Fruit fly (Drosophila melanogaster): Measurements from ENCODE around the gene Ca-alpha1T.

Gene Ca-alpha1T

DNA sequence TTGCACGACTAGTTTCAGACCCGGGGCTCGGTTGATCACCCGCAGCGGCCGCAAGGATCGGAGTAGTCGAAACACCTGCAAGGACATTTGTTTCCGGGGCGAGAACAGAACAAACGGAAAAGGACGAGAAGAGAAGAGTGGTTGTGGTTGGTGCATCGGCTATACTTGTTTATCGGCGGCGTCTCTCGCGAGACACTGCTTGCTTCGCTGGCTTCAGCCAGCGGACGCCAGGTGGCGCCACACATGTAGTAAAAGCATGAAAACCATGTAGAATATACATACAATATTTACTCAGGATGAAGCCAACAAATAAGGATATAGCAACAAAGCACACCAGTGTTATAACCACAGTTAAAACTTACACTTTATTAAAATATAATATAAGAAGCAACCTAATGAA is 82.4 kb downstream of the Ca-alpha1T start (continued):
- no peak for TF ChIP-seq abd-A (tag; optimal IDR thresholded peaks at IDR 0.05)
- no peak for TF ChIP-seq gro (GFP tag; optimal IDR thresholded peaks at IDR 0.05)
- TF ChIP-seq CG34422 (GFP tag; IDR thresholded peaks at IDR 0.05) = peak; percentile 72; the same call in 2 of the 3 replicates
- no peak for TF ChIP-seq Tbp (GFP tag; optimal IDR thresholded peaks at IDR 0.05)
- TF ChIP-seq CG18476 (GFP tag; optimal IDR thresholded peaks at IDR 0.05) = no peak
- no peak for TF ChIP-seq gfzf (GFP tag; optimal IDR thresholded peaks at IDR 0.05)
- peak in 1 of 2 experiments; percentile 58 for TF ChIP-seq chif (GFP tag; optimal IDR thresholded peaks at IDR 0.05)
- TF ChIP-seq CG5245 (GFP tag; optimal IDR thresholded peaks at IDR 0.05) = peak; percentile 29
- TF ChIP-seq CG3065 (GFP tag; optimal IDR thresholded peaks at IDR 0.05) = no peak
- TF ChIP-seq sisA (GFP tag; IDR thresholded peaks at IDR 0.05) = no peak
- peak; percentile 25 for TF ChIP-seq repo (GFP tag; optimal IDR thresholded peaks at IDR 0.05)
- TF ChIP-seq en (GFP tag; optimal IDR thresholded peaks at IDR 0.05) = no peak
- TF ChIP-seq CG12155 (GFP tag; optimal IDR thresholded peaks at IDR 0.05) = peak; percentile 24
- TF ChIP-seq CG30020 (tag; optimal IDR thresholded peaks at IDR 0.05) = no peak
- TF ChIP-seq fd64A (GFP tag; optimal IDR thresholded peaks at IDR 0.05) = no peak
- TF ChIP-seq dimm (GFP tag; IDR thresholded peaks at IDR 0.05) = no peak
- no peak for TF ChIP-seq Hr78 (GFP tag; optimal IDR thresholded peaks at IDR 0.05)
- TF ChIP-seq tna (GFP tag; IDR thresholded peaks at IDR 0.05; ENCODE audit: partially characterized antibody) = no peak
- TF ChIP-seq salm (tag; optimal IDR thresholded peaks at IDR 0.05) = no peak
- TF ChIP-seq CG14710 (tag; optimal IDR thresholded peaks at IDR 0.05) = peak; percentile 20
- no peak for TF ChIP-seq dati (GFP tag; IDR thresholded peaks at IDR 0.05)
- TF ChIP-seq amos (GFP tag; IDR thresholded peaks at IDR 0.05; ENCODE audit: partially characterized antibody) = peak; percentile 50
- no peak for TF ChIP-seq wek (GFP tag; optimal IDR thresholded peaks at IDR 0.05)
- TF ChIP-seq CG12769 (tag; optimal IDR thresholded peaks at IDR 0.05) = no peak
- TF ChIP-seq gem (tag; optimal IDR thresholded peaks at IDR 0.05) = peak; percentile 33
- peak; percentile 34 for TF ChIP-seq CG18619 (GFP tag; optimal IDR thresholded peaks at IDR 0.05)
- peak; percentile 57 for TF ChIP-seq CG3847 (GFP tag; IDR thresholded peaks at IDR 0.05)
- no peak for TF ChIP-seq CG17359 (tag; optimal IDR thresholded peaks at IDR 0.05)
- TF ChIP-seq CG1792 (GFP tag; optimal IDR thresholded peaks at IDR 0.05) = no peak
- no peak for TF ChIP-seq D19B (GFP tag; optimal IDR thresholded peaks at IDR 0.05)
- TF ChIP-seq CG9797 (GFP tag; optimal IDR thresholded peaks at IDR 0.05) = no peak
- no peak for TF ChIP-seq hkb (optimal IDR thresholded peaks at IDR 0.05)
- no peak for TF ChIP-seq hkb (GFP tag; IDR thresholded peaks at IDR 0.05)
- TF ChIP-seq fd3F (GFP tag; optimal IDR thresholded peaks at IDR 0.05) = no peak
- no peak for TF ChIP-seq CG43689 (GFP tag; IDR thresholded peaks at IDR 0.05)
- TF ChIP-seq HLH54F (GFP tag; optimal IDR thresholded peaks at IDR 0.05) = no peak
- TF ChIP-seq NfI (GFP tag; optimal IDR thresholded peaks at IDR 0.05) = peak; percentile 57
- peak; percentile 67 for TF ChIP-seq CG11085 (GFP tag; IDR thresholded peaks at IDR 0.05)
- no peak for TF ChIP-seq YL-1 (GFP tag; optimal IDR thresholded peaks at IDR 0.05)
- no peak for TF ChIP-seq CG10543 (GFP tag; optimal IDR thresholded peaks at IDR 0.05)
- TF ChIP-seq CG11093 (GFP tag; IDR thresholded peaks at IDR 0.05) = no peak
- TF ChIP-seq ab (GFP tag; optimal IDR thresholded peaks at IDR 0.05) = no peak
- no peak for TF ChIP-seq Nf-YB (GFP tag; optimal IDR thresholded peaks at IDR 0.05)
- no peak for TF ChIP-seq crp (GFP tag; optimal IDR thresholded peaks at IDR 0.05)
- TF ChIP-seq TFAM (GFP tag; optimal IDR thresholded peaks at IDR 0.05) = no peak
- no peak for TF ChIP-seq pho (GFP tag; optimal IDR thresholded peaks at IDR 0.05)
- no peak for TF ChIP-seq NC2α (GFP tag; optimal IDR thresholded peaks at IDR 0.05)
- no peak for TF ChIP-seq CG6254 (GFP tag; optimal IDR thresholded peaks at IDR 0.05)
- peak; percentile 59 for TF ChIP-seq CG11247 (GFP tag; IDR thresholded peaks at IDR 0.05)
- no peak for TF ChIP-seq Fer1 (GFP tag; optimal IDR thresholded peaks at IDR 0.05)
- TF ChIP-seq sc (optimal IDR thresholded peaks at IDR 0.05) = no peak
- no peak for TF ChIP-seq sc (GFP tag; optimal IDR thresholded peaks at IDR 0.05)

Measured in whole organism, embryonic.